Fruit fly (Drosophila melanogaster) whole organism, pupa: ENCODE results near the gene hwt.

Experiments used
- CG10348 ChIP-seq: fragments of 200-800 bp; sonication (Bioruptor generic); IDR thresholded peaks from 2 replicates; pipeline ENCODE4 v1.3.6; 2022; ENCODE audit warnings: missing biosample characterization, missing genetic modification characterization
- CG12605 ChIP-seq: fragments of 200-800 bp; sonication (Bioruptor generic); IDR thresholded peaks from 2 replicates; pipeline ENCODE4 v1.3.6; 2022; ENCODE audit warnings: missing biosample characterization, missing genetic modification characterization
- CG13204 ChIP-seq: fragments of 200-800 bp; sonication (Bioruptor generic); optimal IDR thresholded peaks from 2 replicates; lab custom pipeline; 2018; ENCODE audit warnings: missing biosample characterization, mild to moderate bottlenecking, missing genetic modification characterization, moderate library complexity
- CG14655 ChIP-seq: fragments of 200-800 bp; sonication (Bioruptor generic); optimal IDR thresholded peaks from 3 replicates; lab custom pipeline; 2017; ENCODE audit warnings: mild to moderate bottlenecking, missing biosample characterization, missing genetic modification reagents, missing genetic modification characterization
- CG15710 ChIP-seq: fragments of 200-800 bp; sonication (Bioruptor generic); optimal IDR thresholded peaks from 2 replicates; lab custom pipeline; 2018; ENCODE audit warnings: missing biosample characterization, mild to moderate bottlenecking, missing genetic modification characterization, moderate library complexity
- CG17806 ChIP-seq: fragments of 200-800 bp; sonication (Bioruptor generic); optimal IDR thresholded peaks from 2 replicates; lab custom pipeline; 2018; ENCODE audit warnings: missing biosample characterization, mild to moderate bottlenecking, missing genetic modification characterization, moderate library complexity
- CG32121 ChIP-seq: fragments of 200-800 bp; sonication (Bioruptor generic); IDR thresholded peaks from 2 replicates; pipeline ENCODE4 v1.3.6; 2022; ENCODE audit warnings: missing biosample characterization, missing genetic modification characterization
- CG34367 ChIP-seq: fragments of 200-800 bp; sonication (Bioruptor generic); optimal IDR thresholded peaks from 2 replicates; lab custom pipeline; 2018; ENCODE audit warnings: missing biosample characterization, mild to moderate bottlenecking, missing genetic modification characterization
- CG4496 ChIP-seq: fragments of 200-800 bp; sonication (Bioruptor generic); IDR thresholded peaks from 3 replicates; pipeline ENCODE4 v1.3.6; 2022; ENCODE audit warnings: missing biosample characterization, missing genetic modification characterization
- CG8159 ChIP-seq: fragments of 200-800 bp; sonication (Bioruptor generic); optimal IDR thresholded peaks from 3 replicates; lab custom pipeline; 2018; ENCODE audit warnings: missing biosample characterization, mild to moderate bottlenecking, missing genetic modification characterization, moderate library complexity
- CG8301 ChIP-seq: fragments of 200-800 bp; sonication (Bioruptor generic); optimal IDR thresholded peaks from 2 replicates; lab custom pipeline; 2018; ENCODE audit warnings: missing biosample characterization, mild to moderate bottlenecking, missing genetic modification characterization
- CG9948 ChIP-seq: fragments of 200-800 bp; sonication (Bioruptor generic); optimal IDR thresholded peaks from 2 replicates; lab custom pipeline; 2018; ENCODE audit warnings: missing biosample characterization, mild to moderate bottlenecking, missing genetic modification characterization, moderate library complexity
- D1 ChIP-seq: fragments of 200-800 bp; sonication (Bioruptor generic); optimal IDR thresholded peaks from 2 replicates; lab custom pipeline; 2018; ENCODE audit warnings: missing biosample characterization, mild to moderate bottlenecking, missing genetic modification characterization, moderate library complexity
- EcR ChIP-seq: fragments of 200-800 bp; sonication (Bioruptor generic); optimal IDR thresholded peaks from 3 replicates; lab custom pipeline; 2019; ENCODE audit warnings: missing biosample characterization, missing genetic modification characterization, mild to moderate bottlenecking, moderate library complexity, missing genetic modification reagents
- Ets98B ChIP-seq: fragments of 200-800 bp; sonication (Bioruptor generic); IDR thresholded peaks from 2 replicates; pipeline ENCODE4 v1.3.6; 2022; ENCODE audit warnings: missing biosample characterization, missing genetic modification characterization
- Pif1A ChIP-seq: fragments of 200-800 bp; sonication (Bioruptor generic); optimal IDR thresholded peaks from 3 replicates; lab custom pipeline; 2016; ENCODE audit warnings: missing biosample characterization, missing genetic modification characterization
- Pif1B ChIP-seq: fragments of 200-800 bp; sonication (Bioruptor generic); optimal IDR thresholded peaks from 3 replicates; lab custom pipeline; 2016; ENCODE audit warnings: missing biosample characterization, missing genetic modification characterization
- Snoo ChIP-seq: fragments of 200-800 bp; sonication (Bioruptor generic); optimal IDR thresholded peaks from 3 replicates; lab custom pipeline; 2017; ENCODE audit warnings: missing biosample characterization, mild to moderate bottlenecking, missing genetic modification characterization, inconsistent platforms
- fd96Ca ChIP-seq: fragments of 200-800 bp; sonication (Bioruptor generic); IDR thresholded peaks from 3 replicates; pipeline ENCODE4 v1.3.6; 2022; ENCODE audit warnings: missing biosample characterization, missing genetic modification characterization
- gl ChIP-seq: fragments of 200-800 bp; sonication (Bioruptor generic); optimal IDR thresholded peaks from 2 replicates; lab custom pipeline; 2018; ENCODE audit warnings: missing biosample characterization, mild to moderate bottlenecking, missing genetic modification characterization
- rn ChIP-seq: fragments of 200-800 bp; sonication (Bioruptor generic); IDR thresholded peaks from 2 replicates; pipeline ENCODE4 v1.3.6; 2022; ENCODE audit warnings: missing biosample characterization, missing genetic modification characterization

The hwt gene

dm6 chrX:12470187-12470931, 97.9 kb downstream of the hwt start:
- TF ChIP-seq CG9948 (peak; percentile 24), gl (tag; lab: Kevin White, UChicago) (no peak), CG12605 (peak; percentile 6; the same call in 1 of the 2 replicates), CG8301 (tag; lab: Kevin White, UChicago) (peak; percentile 6), CG15710 (tag; lab: Kevin White, UChicago) (no peak), CG17806 (tag; lab: Kevin White, UChicago) (no peak), CG8159 (tag; lab: Kevin White, UChicago) (peak; percentile 29), CG13204 (GFP tag; lab: Kevin White, UChicago) (no peak), fd96Ca (GFP tag; lab: Robert Waterston, UW) (peak; percentile 61; the same call in 2 of the 3 replicates), EcR (GFP tag; lab: Kevin White, UChicago) (no peak), Ets98B (GFP tag; lab: Robert Waterston, UW) (peak; percentile 51; the same call in 1 of the 2 replicates), CG10348 (GFP tag; lab: Robert Waterston, UW) (no peak), Pif1A (GFP tag; lab: Kevin White, UChicago) (peak; percentile 2), D1 (no peak), CG4496 (peak; percentile 64; the same call in 2 of the 3 replicates), CG34367 (no peak), Pif1B (GFP tag; lab: Kevin White, UChicago) (no peak), rn (GFP tag; lab: Robert Waterston, UW) (no peak), CG14655 (GFP tag; lab: Kevin White, UChicago) (peak; percentile 50), CG32121 (peak; percentile 18; the same call in 1 of the 2 replicates), Snoo (tag; lab: Kevin White, UChicago) (peak; percentile 59)
- TF ChIP-seq, all 21 proteins: peak for 11

dm6 chrX:12469778-12470177, 98.5 kb downstream of the hwt start:
- TF ChIP-seq CG32121 (0 out of 2 replicates have a peak, but pooled peaks have one; percentile 18), CG13204 (GFP tag; lab: Kevin White, UChicago) (no peak), CG17806 (tag; lab: Kevin White, UChicago) (no peak), CG9948 (peak; percentile 17), rn (GFP tag; lab: Robert Waterston, UW) (no peak), gl (tag; lab: Kevin White, UChicago) (no peak), CG8301 (tag; lab: Kevin White, UChicago) (peak; percentile 27), EcR (GFP tag; lab: Kevin White, UChicago) (no peak), CG14655 (GFP tag; lab: Kevin White, UChicago) (peak; percentile 58), Ets98B (GFP tag; lab: Robert Waterston, UW) (peak; percentile 12; the same call in 1 of the 2 replicates), CG12605 (no peak), CG4496 (peak; percentile 54; the same call in 2 of the 3 replicates), D1 (peak; percentile 31), Pif1B (GFP tag; lab: Kevin White, UChicago) (no peak), fd96Ca (GFP tag; lab: Robert Waterston, UW) (no peak), CG15710 (tag; lab: Kevin White, UChicago) (no peak), Pif1A (GFP tag; lab: Kevin White, UChicago) (peak; percentile 44)

dm6 chrX:12469172-12469571, 99.1 kb downstream of the hwt start:
- TF ChIP-seq fd96Ca (GFP tag; lab: Robert Waterston, UW) (no peak), CG9948 (no peak), CG10348 (GFP tag; lab: Robert Waterston, UW) (no peak), CG32121 (no peak), gl (tag; lab: Kevin White, UChicago) (no peak), rn (GFP tag; lab: Robert Waterston, UW) (no peak), Pif1B (GFP tag; lab: Kevin White, UChicago) (no peak), CG14655 (GFP tag; lab: Kevin White, UChicago) (no peak)

DNA sequence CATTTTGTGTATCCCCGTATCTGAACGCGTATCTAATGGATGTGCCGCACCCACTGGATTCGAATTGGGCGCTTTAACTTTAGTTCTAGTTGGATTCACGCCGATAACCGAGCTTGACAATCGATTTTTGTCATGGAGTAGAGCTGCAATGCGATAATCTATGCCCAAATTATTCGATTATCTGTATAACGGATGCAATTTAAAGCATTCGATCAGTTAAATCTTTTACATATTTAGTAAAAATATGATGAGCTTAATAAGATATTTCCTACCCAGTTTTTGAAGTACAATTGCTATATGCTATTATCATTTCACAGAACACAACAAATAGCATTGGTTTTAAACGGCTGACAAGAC, 101.0 kb downstream of the hwt start:
- TF ChIP-seq rn (GFP tag; lab: Robert Waterston, UW) (no peak), CG34367 (no peak), CG15710 (tag; lab: Kevin White, UChicago) (no peak), CG12605 (no peak), gl (tag; lab: Kevin White, UChicago) (no peak), CG8301 (tag; lab: Kevin White, UChicago) (no peak), CG9948 (no peak)
